Worm (Caenorhabditis elegans): Measurements from ENCODE around the gene fbxa-194.

fbxa-194 gene

DNA sequence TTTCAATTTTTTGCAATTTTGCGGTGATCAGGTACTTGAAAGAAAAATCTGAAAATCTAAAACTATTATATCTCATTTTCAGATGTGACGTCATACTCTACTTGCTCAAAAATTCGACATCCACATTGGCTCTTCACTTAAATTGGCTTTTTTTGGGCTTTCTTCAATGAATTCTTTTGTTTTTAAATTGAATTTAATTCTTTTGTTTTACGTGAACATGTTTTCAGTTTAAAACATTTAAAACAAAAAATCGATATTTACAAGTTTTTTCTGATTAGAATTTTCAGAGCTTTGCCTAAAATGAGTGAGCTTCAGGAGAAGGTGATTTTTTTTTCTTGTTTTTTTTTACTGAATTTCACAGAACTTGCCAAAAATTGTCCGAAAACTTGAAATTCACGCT, 36.9 kb downstream of the fbxa-194 start, which contains the start of gene W04E12.3:
Gene W04E12.3, plus strand, starts transcription at position 301 of the 400 bp plus-strand sequence.
- no peak for TF ChIP-seq gei-8 (GFP tag; optimal IDR thresholded peaks at IDR 0.05)
- no peak for TF ChIP-seq T20F7.1 (GFP tag; optimal IDR thresholded peaks at IDR 0.05)
- no peak for TF ChIP-seq dmd-6 (GFP tag; IDR thresholded peaks at IDR 0.05)
- TF ChIP-seq egl-43 (GFP tag; IDR thresholded peaks at IDR 0.05) = no peak
- TF ChIP-seq nhr-28 (tag; optimal IDR thresholded peaks at IDR 0.05) = no peak
- no peak for TF ChIP-seq aly-2 (tag; optimal IDR thresholded peaks at IDR 0.05)
- TF ChIP-seq nhr-48 (tag; optimal IDR thresholded peaks at IDR 0.05) = no peak
- TF ChIP-seq F44E2.7 (GFP tag; IDR thresholded peaks at IDR 0.05) = no peak
- no peak for TF ChIP-seq F37D6.2 (tag; optimal IDR thresholded peaks at IDR 0.05)

DNA sequence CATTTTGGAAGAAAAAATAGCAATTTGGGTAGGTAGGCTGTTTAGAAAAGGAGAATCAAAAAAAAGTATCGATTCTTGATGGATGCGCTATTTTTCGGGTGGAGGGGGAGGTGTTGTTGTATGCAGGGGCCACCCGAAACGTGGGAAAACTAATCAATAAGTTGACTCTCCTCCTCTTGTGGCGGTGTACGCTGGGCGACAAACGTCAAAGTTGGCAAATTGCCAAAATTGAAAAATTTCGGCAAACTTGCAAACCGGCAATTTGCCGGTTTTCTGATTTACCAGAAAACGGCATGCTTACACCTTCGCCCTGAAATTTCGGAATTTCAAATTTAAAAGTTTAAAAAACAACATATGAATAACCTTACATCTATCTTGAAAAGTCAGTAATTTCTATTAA, 37.5 kb downstream of the fbxa-194 start, which contains the start of gene W04E12.2:
Gene W04E12.2, minus strand, starts transcription at position 101 of the 400 bp plus-strand sequence.
- no peak for TF ChIP-seq madf-9 (GFP tag; conservative IDR thresholded peaks at IDR 0.05)
- no peak for TF ChIP-seq Y105C5A.15 (GFP tag; IDR thresholded peaks at IDR 0.05)
- no peak for TF ChIP-seq T26A8.4 (GFP tag; IDR thresholded peaks at IDR 0.05)
- TF ChIP-seq mxl-2 (GFP tag; conservative IDR thresholded peaks at IDR 0.05) = no peak
- no peak for TF ChIP-seq ceh-20 (GFP tag; IDR thresholded peaks at IDR 0.05)
- TF ChIP-seq ceh-32 (tag; optimal IDR thresholded peaks at IDR 0.05; ENCODE audit: poor library complexity) = no peak
- no peak for TF ChIP-seq lin-13 (GFP tag; optimal IDR thresholded peaks at IDR 0.05)
- no peak for TF ChIP-seq php-3 (GFP tag; IDR thresholded peaks at IDR 0.05)
- TF ChIP-seq F10B5.3 (tag; optimal IDR thresholded peaks at IDR 0.05) = no peak
- no peak for TF ChIP-seq daf-16 (GFP tag; optimal IDR thresholded peaks at IDR 0.05)
- no peak for TF ChIP-seq daf-16 (tag; optimal IDR thresholded peaks at IDR 0.05)
- TF ChIP-seq ceh-62 (tag; optimal IDR thresholded peaks at IDR 0.05) = no peak
- no peak for TF ChIP-seq R02D3.7 (tag; optimal IDR thresholded peaks at IDR 0.05)
- no peak for TF ChIP-seq mes-2 (tag; optimal IDR thresholded peaks at IDR 0.05; ENCODE audit: poor library complexity, severe bottlenecking)
- no peak for TF ChIP-seq nhr-28 (tag; optimal IDR thresholded peaks at IDR 0.05)
- no peak for TF ChIP-seq unc-130 (GFP tag; optimal IDR thresholded peaks at IDR 0.05)
- no peak for TF ChIP-seq zfp-3 (GFP tag; conservative IDR thresholded peaks at IDR 0.05)

DNA sequence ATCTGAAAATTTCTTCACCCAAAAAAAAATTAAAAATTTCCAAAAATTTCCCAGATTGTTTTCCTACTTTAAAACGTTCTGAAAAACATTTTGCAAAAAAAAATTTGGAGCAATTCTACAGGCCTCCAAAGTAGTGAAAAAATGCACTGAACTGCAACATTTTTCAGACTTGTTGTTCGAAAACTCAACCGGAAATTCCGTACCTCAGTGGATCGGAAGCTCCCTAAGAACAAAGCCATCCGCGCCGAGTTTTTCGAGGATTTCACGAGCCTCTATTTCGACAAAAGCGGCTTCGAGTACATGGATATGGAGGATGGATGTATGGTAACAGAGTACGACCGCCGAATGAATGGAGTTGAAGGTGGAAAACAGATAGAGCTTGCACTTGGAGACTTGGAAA, 40.4 kb downstream of the fbxa-194 start, which contains the start of gene fbxa-131:
Gene fbxa-131, plus strand, starts transcription at position 301 of the 400 bp plus-strand sequence.
- TF ChIP-seq T20F7.1 (GFP tag; optimal IDR thresholded peaks at IDR 0.05) (no peak), ctbp-1 (GFP tag; IDR thresholded peaks at IDR 0.05) (no peak)

DNA sequence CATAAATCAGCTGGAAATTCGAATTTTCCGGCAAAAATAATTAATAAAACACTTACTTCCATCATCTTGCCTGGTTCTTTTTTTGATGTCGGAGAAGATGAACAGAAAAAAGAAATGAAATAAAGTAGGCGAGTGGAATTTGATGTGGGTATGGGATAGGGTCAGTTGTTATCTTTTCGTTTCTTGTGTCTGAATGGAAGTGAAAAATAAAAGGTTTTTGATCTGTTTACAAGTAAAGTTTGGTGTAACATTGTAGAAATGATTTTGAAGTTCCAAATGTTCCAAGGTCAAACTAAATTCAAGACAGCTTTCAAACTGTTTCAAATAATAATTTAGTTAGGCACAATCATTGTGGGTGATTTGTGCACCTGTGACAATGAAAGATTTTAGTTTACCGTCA, 41.0 kb downstream of the fbxa-194 start, which contains the start of gene W04E12.7:
Gene W04E12.7, minus strand, starts transcription at position 101 of the 400 bp plus-strand sequence.
- TF ChIP-seq fos-1 (tag; optimal IDR thresholded peaks at IDR 0.05) (no peak), nhr-10 (tag; optimal IDR thresholded peaks at IDR 0.05) (no peak), mdl-1 (tag; optimal IDR thresholded peaks at IDR 0.05) (no peak), tag-97 (GFP tag; IDR thresholded peaks at IDR 0.05) (no peak), aha-1 (tag) (peak; percentile 1), mep-1 (tag; optimal IDR thresholded peaks at IDR 0.05) (no peak)

DNA sequence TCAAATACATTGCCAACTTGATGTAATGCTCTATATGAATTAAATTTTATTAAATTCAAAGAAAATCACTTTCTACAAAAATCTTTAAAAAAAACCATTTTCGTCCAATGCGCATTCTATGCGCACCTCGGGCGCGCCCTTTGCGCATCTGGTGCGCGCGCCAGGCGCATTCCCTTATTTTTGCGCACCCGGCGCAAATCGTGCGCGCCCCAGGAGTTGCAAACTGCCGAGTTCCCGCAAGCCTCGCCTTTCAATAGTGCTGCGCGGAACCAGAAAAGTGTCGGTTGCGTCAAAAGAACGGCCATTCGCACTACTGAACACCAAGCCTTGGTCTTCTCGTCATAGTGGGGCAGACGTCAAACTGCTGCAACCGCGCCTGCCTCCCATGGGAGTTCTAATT, 44.8 kb downstream of the fbxa-194 start:
- TF ChIP-seq F26F4.8 (GFP tag; conservative IDR thresholded peaks at IDR 0.05) (0 out of 2 replicates have a peak, but pooled peaks have one; percentile 7), madf-5 (GFP tag; IDR thresholded peaks at IDR 0.05) (no peak), set-16 (GFP tag; IDR thresholded peaks at IDR 0.05) (peak; percentile 86), egl-43 (GFP tag; IDR thresholded peaks at IDR 0.05) (0 out of 2 replicates have a peak, but pooled peaks have one; percentile 32), mxl-3 (GFP tag; optimal IDR thresholded peaks at IDR 0.05) (no peak), aha-1 (tag) (no peak), lin-29 (GFP tag; IDR thresholded peaks at IDR 0.05) (no peak)
